Worm (Caenorhabditis elegans) whole organism, mixed stage, embryonic: ENCODE data around the gene cyp-33C11.

Experiments
- blmp-1 ChIP-seq: fragments of 150-350 bp; optimal IDR thresholded peaks from 2 replicates; lab custom pipeline; 2014; ENCODE audit warnings: missing biosample characterization, missing genetic modification characterization
- unc-62 ChIP-seq: fragments of 150-350 bp; optimal IDR thresholded peaks from 2 replicates; lab custom pipeline; 2014; ENCODE audit warnings: missing biosample characterization, missing genetic modification reagents, missing genetic modification characterization

Gene cyp-33C11

ce11 chrV:664337-664847 is 48.4 kb downstream of the cyp-33C11 start, which contains the start of the genes F31F4.11 and srh-266:
Gene F31F4.11, minus strand, starts transcription at chrV:664437.
Gene srh-266, plus strand, starts transcription at chrV:664797.
- TF ChIP-seq unc-62 (GFP tag; lab: Kevin White, UChicago) (no peak), blmp-1 (tag; lab: Kevin White, UChicago) (no peak)
